Fruit fly (Drosophila melanogaster): ENCODE measurements around the gene Cpr67B.

The Cpr67B gene

dm6 chr3L:9396704-9397103 is 7.9 kb upstream of the Cpr67B start:
- peak; percentile 67 for TF ChIP-seq crol (GFP tag; IDR thresholded peaks at IDR 0.05)
- no peak for TF ChIP-seq ash1 (GFP tag; optimal IDR thresholded peaks at IDR 0.05)
- TF ChIP-seq CG8290 (GFP tag; optimal IDR thresholded peaks at IDR 0.05): no peak
- peak in 1 of 2 experiments; percentile 21 for TF ChIP-seq CG8290 (tag; optimal IDR thresholded peaks at IDR 0.05)
- peak; percentile 75; the same call in 1 of the 4 replicates for TF ChIP-seq chinmo (GFP tag; IDR thresholded peaks at IDR 0.05; ENCODE audit: partially characterized antibody)
- TF ChIP-seq Elba2 (GFP tag; optimal IDR thresholded peaks at IDR 0.05): no peak
- TF ChIP-seq vnd (GFP tag; IDR thresholded peaks at IDR 0.05; ENCODE audit: partially characterized antibody): 0 out of 3 replicates have a peak, but pooled peaks have one; percentile 10
- TF ChIP-seq Sin3A (optimal IDR thresholded peaks at IDR 0.05): no peak

dm6 chr3L:9397156-9397555 is 7.4 kb upstream of the Cpr67B start:
- TF ChIP-seq nom (GFP tag; optimal IDR thresholded peaks at IDR 0.05) (peak; percentile 60), fd64A (GFP tag; optimal IDR thresholded peaks at IDR 0.05) (peak; percentile 82), HLH3B (GFP tag; IDR thresholded peaks at IDR 0.05) (peak; percentile 51; the same call in 1 of the 2 replicates), CG30020 (tag; optimal IDR thresholded peaks at IDR 0.05) (no peak), sr (GFP tag; IDR thresholded peaks at IDR 0.05) (0 out of 3 replicates have a peak, but pooled peaks have one; percentile 47), CG17385 (GFP tag; optimal IDR thresholded peaks at IDR 0.05) (peak; percentile 36), CG1529 (GFP tag; optimal IDR thresholded peaks at IDR 0.05) (no peak), CG2678 (tag; optimal IDR thresholded peaks at IDR 0.05) (peak; percentile 87), CG32532 (GFP tag; IDR thresholded peaks at IDR 0.05) (peak; percentile 30; the same call in 1 of the 2 replicates), CG13123 (GFP tag; optimal IDR thresholded peaks at IDR 0.05) (no peak), HLH4C (GFP tag; IDR thresholded peaks at IDR 0.05; ENCODE audit: partially characterized antibody) (no peak), row (GFP tag; IDR thresholded peaks at IDR 0.05) (no peak), HmgD (GFP tag; optimal IDR thresholded peaks at IDR 0.05) (no peak), Ravus (GFP tag; IDR thresholded peaks at IDR 0.05) (no peak), Max (GFP tag; optimal IDR thresholded peaks at IDR 0.05) (peak; percentile 57), HHEX (GFP tag; optimal IDR thresholded peaks at IDR 0.05) (peak; percentile 89), schlank (tag; optimal IDR thresholded peaks at IDR 0.05) (peak; percentile 89), Hmx (GFP tag; optimal IDR thresholded peaks at IDR 0.05) (no peak), crp (GFP tag; optimal IDR thresholded peaks at IDR 0.05) (no peak), ac (GFP tag; optimal IDR thresholded peaks at IDR 0.05) (peak; percentile 62), Taf1 (GFP tag; IDR thresholded peaks at IDR 0.05) (no peak), Usf (GFP tag; optimal IDR thresholded peaks at IDR 0.05) (no peak), croc (GFP tag; conservative IDR thresholded peaks at IDR 0.05) (no peak), ci (GFP tag; IDR thresholded peaks at IDR 0.05) (peak; percentile 50; the same call in 2 of the 3 replicates), ems (GFP tag; optimal IDR thresholded peaks at IDR 0.05) (peak; percentile 38), Gug (GFP tag; IDR thresholded peaks at IDR 0.05) (no peak), Elba2 (GFP tag; optimal IDR thresholded peaks at IDR 0.05) (no peak), hbn (GFP tag; IDR thresholded peaks at IDR 0.05; ENCODE audit: partially characterized antibody) (no peak), zen (tag; optimal IDR thresholded peaks at IDR 0.05) (no peak), btn (GFP tag; optimal IDR thresholded peaks at IDR 0.05) (no peak), CG4282 (GFP tag; optimal IDR thresholded peaks at IDR 0.05) (no peak), ab (GFP tag; optimal IDR thresholded peaks at IDR 0.05) (no peak), CG16813 (GFP tag; IDR thresholded peaks at IDR 0.05; ENCODE audit: partially characterized antibody) (no peak), salm (tag; optimal IDR thresholded peaks at IDR 0.05) (peak; percentile 29), NC2α (GFP tag; optimal IDR thresholded peaks at IDR 0.05) (no peak), so (GFP tag; IDR thresholded peaks at IDR 0.05) (peak; percentile 55; the same call in 2 of the 3 replicates), trh (GFP tag; optimal IDR thresholded peaks at IDR 0.05) (no peak), dan (GFP tag; IDR thresholded peaks at IDR 0.05) (no peak), Camta (GFP tag; optimal IDR thresholded peaks at IDR 0.05) (peak; percentile 68), ase (GFP tag; IDR thresholded peaks at IDR 0.05) (no peak), Lhr (GFP tag; optimal IDR thresholded peaks at IDR 0.05) (no peak), chif (GFP tag; optimal IDR thresholded peaks at IDR 0.05) (peak in 1 of 2 experiments; percentile 1), Hsf (GFP tag; optimal IDR thresholded peaks at IDR 0.05) (no peak), tgo (GFP tag; IDR thresholded peaks at IDR 0.05) (no peak; the same call in 2 of the 3 replicates)
